Fruit fly (Drosophila melanogaster): ENCODE results near the gene Fhos.

dm6 chr3L:8808244-8808643, 54.8 kb downstream of the Fhos start, which contains the start of gene CG13308:
- TF ChIP-seq Myc (optimal IDR thresholded peaks at IDR 0.05) (no peak), ttk (optimal IDR thresholded peaks at IDR 0.05) (no peak), psq (optimal IDR thresholded peaks at IDR 0.05) (no peak)

Measured in Kc167 (cell line).